Worm (Caenorhabditis elegans) whole organism, midembryonic: Measurements from ENCODE around the gene noca-1.

Experiments
- T22C8.4 ChIP-seq: fragments of 200-800 bp; sonication (Bioruptor generic); IDR thresholded peaks from 2 replicates; pipeline ENCODE4 v1.3.6; 2022; ENCODE audit warnings: missing genetic modification characterization, missing compliant biosample characterization
- cog-1 ChIP-seq: sonication (generic microtip); optimal IDR thresholded peaks from 2 replicates; lab custom pipeline; 2016; ENCODE audit warnings: missing genetic modification characterization, missing compliant biosample characterization
- flt-1 ChIP-seq: fragments of 200-800 bp; sonication (Bioruptor generic); IDR thresholded peaks from 2 replicates; pipeline ENCODE4 v1.3.6; 2022; ENCODE audit warnings: missing genetic modification characterization, missing compliant biosample characterization
- klf-2 ChIP-seq: fragments of 200-800 bp; sonication (Bioruptor generic); conservative IDR thresholded peaks from 2 replicates; pipeline ENCODE4 v1.3.6; 2022; ENCODE audit warnings: missing genetic modification reagents, missing genetic modification characterization, missing compliant biosample characterization
- med-1 ChIP-seq: sonication (generic microtip); optimal IDR thresholded peaks from 2 replicates; lab custom pipeline; 2017; ENCODE audit warnings: missing genetic modification characterization, mild to moderate bottlenecking, missing compliant biosample characterization, antibody characterized with exemption, missing genetic modification reagents; ENCODE audit not compliant: insufficient read depth
- ref-1 ChIP-seq: fragments of 200-800 bp; sonication (Bioruptor generic); conservative IDR thresholded peaks from 2 replicates; pipeline ENCODE4 v1.3.6; 2022; ENCODE audit warnings: missing genetic modification reagents, missing genetic modification characterization, missing compliant biosample characterization
- tab-1 ChIP-seq: fragments of 200-800 bp; sonication (Bioruptor generic); IDR thresholded peaks from 2 replicates; pipeline ENCODE4 v1.3.6; 2022; ENCODE audit warnings: missing genetic modification characterization, missing compliant biosample characterization
- ztf-23 ChIP-seq: fragments of 200-800 bp; sonication (Bioruptor generic); IDR thresholded peaks from 2 replicates; pipeline ENCODE4 v1.3.6; 2022; ENCODE audit warnings: missing genetic modification reagents, missing genetic modification characterization, missing compliant biosample characterization
- ztf-29 ChIP-seq: fragments of 200-800 bp; sonication (Bioruptor generic); IDR thresholded peaks from 2 replicates; pipeline ENCODE4 v1.3.6; 2022; ENCODE audit warnings: missing genetic modification reagents, missing genetic modification characterization, missing compliant biosample characterization

noca-1 gene

ce11 chrV:13195548-13195947 is 42.8 kb downstream of the noca-1 start, which contains the start of gene F57B1.1:
TSS of gene F57B1.1 (minus strand) at chrV:13195648.
- TF ChIP-seq ref-1 (GFP tag; lab: Robert Waterston, UW) = no peak
- TF ChIP-seq ztf-23 (GFP tag; lab: Robert Waterston, UW) = no peak

- no peak for TF ChIP-seq ztf-23 (GFP tag; lab: Robert Waterston, UW)
- TF ChIP-seq T22C8.4 (GFP tag; lab: Robert Waterston, UW) = no peak
- TF ChIP-seq med-1 (GFP tag; lab: Kevin White, UChicago) = no peak
- TF ChIP-seq klf-2 (GFP tag; lab: Robert Waterston, UW) = no peak
- no peak for TF ChIP-seq ref-1 (GFP tag; lab: Robert Waterston, UW)
- TF ChIP-seq tab-1 (GFP tag; lab: Robert Waterston, UW) = no peak
- TF ChIP-seq ztf-29 (GFP tag; lab: Robert Waterston, UW) = no peak
- no peak for TF ChIP-seq flt-1 (GFP tag; lab: Robert Waterston, UW)
- no peak for TF ChIP-seq cog-1 (tag; lab: Kevin White, UChicago)
Measured at ce11 chrV:13197823-13198222, 45.1 kb downstream of the noca-1 start, which contains the start of gene F57B1.9. TSS of gene F57B1.9 (minus strand) at chrV:13197923.

ce11 chrV:13200609-13201008 is 47.9 kb downstream of the noca-1 start:
- TF ChIP-seq ref-1 (GFP tag; lab: Robert Waterston, UW) (no peak), T22C8.4 (GFP tag; lab: Robert Waterston, UW) (no peak)

ce11 chrV:13202127-13202610 is 49.5 kb downstream of the noca-1 start, which contains the start of the genes col-159 and col-160:
TSS of gene col-159 (minus strand) at chrV:13202177.
TSS of gene col-160 (minus strand) at chrV:13202189.
- no peak for TF ChIP-seq T22C8.4 (GFP tag; lab: Robert Waterston, UW)
- no peak for TF ChIP-seq cog-1 (tag; lab: Kevin White, UChicago)
- TF ChIP-seq tab-1 (GFP tag; lab: Robert Waterston, UW) = no peak
- TF ChIP-seq ref-1 (GFP tag; lab: Robert Waterston, UW) = no peak
- TF ChIP-seq klf-2 (GFP tag; lab: Robert Waterston, UW) = no peak
- no peak for TF ChIP-seq ztf-29 (GFP tag; lab: Robert Waterston, UW)
- no peak for TF ChIP-seq med-1 (GFP tag; lab: Kevin White, UChicago)
- TF ChIP-seq flt-1 (GFP tag; lab: Robert Waterston, UW) = no peak
- no peak for TF ChIP-seq ztf-23 (GFP tag; lab: Robert Waterston, UW)

ce11 chrV:13206514-13206913 is 53.8 kb downstream of the noca-1 start:
- TF ChIP-seq ref-1 (GFP tag; lab: Robert Waterston, UW) (no peak), ztf-29 (GFP tag; lab: Robert Waterston, UW) (no peak), flt-1 (GFP tag; lab: Robert Waterston, UW) (no peak), T22C8.4 (GFP tag; lab: Robert Waterston, UW) (no peak), ztf-23 (GFP tag; lab: Robert Waterston, UW) (no peak), med-1 (GFP tag; lab: Kevin White, UChicago) (no peak), klf-2 (GFP tag; lab: Robert Waterston, UW) (no peak), tab-1 (GFP tag; lab: Robert Waterston, UW) (no peak), cog-1 (tag; lab: Kevin White, UChicago) (no peak)

- TF ChIP-seq med-1 (GFP tag; lab: Kevin White, UChicago) (no peak), ztf-29 (GFP tag; lab: Robert Waterston, UW) (no peak), cog-1 (tag; lab: Kevin White, UChicago) (no peak), ref-1 (GFP tag; lab: Robert Waterston, UW) (no peak), ztf-23 (GFP tag; lab: Robert Waterston, UW) (no peak), klf-2 (GFP tag; lab: Robert Waterston, UW) (no peak), T22C8.4 (GFP tag; lab: Robert Waterston, UW) (no peak), tab-1 (GFP tag; lab: Robert Waterston, UW) (no peak), flt-1 (GFP tag; lab: Robert Waterston, UW) (no peak)
Measured at ce11 chrV:13207426-13207825, 54.7 kb downstream of the noca-1 start, which contains the start of gene F57B1.5. TSS of gene F57B1.5 (plus strand) at chrV:13207726.

- TF ChIP-seq klf-2 (GFP tag; lab: Robert Waterston, UW) (no peak), tab-1 (GFP tag; lab: Robert Waterston, UW) (no peak), ref-1 (GFP tag; lab: Robert Waterston, UW) (no peak), med-1 (GFP tag; lab: Kevin White, UChicago) (no peak), flt-1 (GFP tag; lab: Robert Waterston, UW) (no peak), ztf-29 (GFP tag; lab: Robert Waterston, UW) (no peak), T22C8.4 (GFP tag; lab: Robert Waterston, UW) (no peak), ztf-23 (GFP tag; lab: Robert Waterston, UW) (no peak), cog-1 (tag; lab: Kevin White, UChicago) (no peak)
Measured at ce11 chrV:13209567-13209966, 56.8 kb downstream of the noca-1 start, which contains the start of gene F57B1.6. TSS of gene F57B1.6 (plus strand) at chrV:13209645.

ce11 chrV:13212584-13212983 is 59.9 kb downstream of the noca-1 start:
- TF ChIP-seq klf-2 (GFP tag; lab: Robert Waterston, UW) = no peak
- no peak for TF ChIP-seq T22C8.4 (GFP tag; lab: Robert Waterston, UW)
- no peak for TF ChIP-seq ztf-29 (GFP tag; lab: Robert Waterston, UW)
- TF ChIP-seq cog-1 (tag; lab: Kevin White, UChicago) = no peak
- no peak for TF ChIP-seq med-1 (GFP tag; lab: Kevin White, UChicago)
- no peak for TF ChIP-seq ztf-23 (GFP tag; lab: Robert Waterston, UW)
- no peak for TF ChIP-seq tab-1 (GFP tag; lab: Robert Waterston, UW)
- no peak for TF ChIP-seq flt-1 (GFP tag; lab: Robert Waterston, UW)
- no peak for TF ChIP-seq ref-1 (GFP tag; lab: Robert Waterston, UW)

- no peak for TF ChIP-seq T22C8.4 (GFP tag; lab: Robert Waterston, UW)
- no peak for TF ChIP-seq klf-2 (GFP tag; lab: Robert Waterston, UW)
- no peak for TF ChIP-seq tab-1 (GFP tag; lab: Robert Waterston, UW)
- TF ChIP-seq ref-1 (GFP tag; lab: Robert Waterston, UW) = no peak
- no peak for TF ChIP-seq med-1 (GFP tag; lab: Kevin White, UChicago)
- no peak for TF ChIP-seq cog-1 (tag; lab: Kevin White, UChicago)
- TF ChIP-seq flt-1 (GFP tag; lab: Robert Waterston, UW) = no peak
- TF ChIP-seq ztf-23 (GFP tag; lab: Robert Waterston, UW) = no peak
- no peak for TF ChIP-seq ztf-29 (GFP tag; lab: Robert Waterston, UW)
Measured at ce11 chrV:13221066-13221465, 68.3 kb downstream of the noca-1 start.
